Worm (Caenorhabditis elegans): Measurements from ENCODE around the gene gadr-3.
A peak's percentile ranks its signal among the peaks of the same experiment; 100 is the strongest.

gadr-3 gene

ce11 chrIII:6258262-6258661 lies 27.5 kb downstream of the gadr-3 start, which contains the start of gene srg-1:
srg-1 (minus strand) TSS chrIII:6258362.
- TF ChIP-seq peb-1 (tag; optimal IDR thresholded peaks at IDR 0.05) (no peak), fos-1 (tag; optimal IDR thresholded peaks at IDR 0.05) (no peak), alr-1 (tag; optimal IDR thresholded peaks at IDR 0.05) (no peak), egl-27 (tag; optimal IDR thresholded peaks at IDR 0.05) (no peak), ceh-82 (tag; optimal IDR thresholded peaks at IDR 0.05) (no peak), ZK546.5 (tag; optimal IDR thresholded peaks at IDR 0.05) (no peak), F13H6.1 (tag; optimal IDR thresholded peaks at IDR 0.05) (no peak), dmd-4 (tag; optimal IDR thresholded peaks at IDR 0.05) (no peak), aly-2 (tag; optimal IDR thresholded peaks at IDR 0.05) (no peak), crh-2 (tag; optimal IDR thresholded peaks at IDR 0.05) (no peak), nhr-25 (tag; optimal IDR thresholded peaks at IDR 0.05) (no peak), mab-5 (tag; optimal IDR thresholded peaks at IDR 0.05) (no peak), nhr-77 (tag; optimal IDR thresholded peaks at IDR 0.05) (no peak), nhr-129 (tag; optimal IDR thresholded peaks at IDR 0.05) (no peak)

ce11 chrIII:6256675-6257074 lies 29.1 kb downstream of the gadr-3 start, which contains the start of gene srg-9:
srg-9 (minus strand) TSS chrIII:6256775.
- TF ChIP-seq blmp-1 (tag; optimal IDR thresholded peaks at IDR 0.05; ENCODE audit: insufficient read depth) (no peak), ztf-1 (GFP tag; conservative IDR thresholded peaks at IDR 0.05) (no peak), nhr-21 (tag; optimal IDR thresholded peaks at IDR 0.05) (no peak), nhr-11 (tag; optimal IDR thresholded peaks at IDR 0.05) (no peak), mab-5 (tag; optimal IDR thresholded peaks at IDR 0.05) (no peak)

ce11 chrIII:6254737-6255136 lies 31.1 kb downstream of the gadr-3 start, which contains the start of gene srg-8:
srg-8 (minus strand) TSS chrIII:6254837.
- no peak for TF ChIP-seq gmeb-1 (tag; optimal IDR thresholded peaks at IDR 0.05)
- TF ChIP-seq nhr-11 (tag; optimal IDR thresholded peaks at IDR 0.05) = no peak
- TF ChIP-seq mab-5 (tag; optimal IDR thresholded peaks at IDR 0.05) = no peak
- TF ChIP-seq nhr-25 (tag; optimal IDR thresholded peaks at IDR 0.05) = no peak
- TF ChIP-seq egl-27 (tag; optimal IDR thresholded peaks at IDR 0.05) = no peak
- no peak for TF ChIP-seq C34F6.9 (tag; optimal IDR thresholded peaks at IDR 0.05)
- no peak for TF ChIP-seq lin-39 (tag; optimal IDR thresholded peaks at IDR 0.05)
- no peak for TF ChIP-seq sem-4 (tag; optimal IDR thresholded peaks at IDR 0.05)
- no peak for TF ChIP-seq elt-3 (tag; optimal IDR thresholded peaks at IDR 0.05)
- no peak for TF ChIP-seq zag-1 (tag; optimal IDR thresholded peaks at IDR 0.05)
- TF ChIP-seq lin-11 (tag; optimal IDR thresholded peaks at IDR 0.05) = no peak

- no peak for TF ChIP-seq sem-4 (tag; optimal IDR thresholded peaks at IDR 0.05)
- no peak for TF ChIP-seq R02D3.7 (tag; optimal IDR thresholded peaks at IDR 0.05)
- no peak for TF ChIP-seq nhr-12 (tag; optimal IDR thresholded peaks at IDR 0.05)
- TF ChIP-seq alr-1 (tag; optimal IDR thresholded peaks at IDR 0.05) = no peak
- TF ChIP-seq crh-2 (tag; optimal IDR thresholded peaks at IDR 0.05) = no peak
- TF ChIP-seq ZK546.5 (tag; optimal IDR thresholded peaks at IDR 0.05) = no peak
- no peak for TF ChIP-seq lin-39 (tag; optimal IDR thresholded peaks at IDR 0.05)
Observed at ce11 chrIII:6251511-6251910, 34.3 kb downstream of the gadr-3 start, which contains the start of gene amdh-1. amdh-1 (plus strand) TSS chrIII:6251811.

- TF ChIP-seq crh-2 (tag; optimal IDR thresholded peaks at IDR 0.05) (peak; percentile 86), sem-4 (tag; optimal IDR thresholded peaks at IDR 0.05) (no peak), nhr-237 (tag; optimal IDR thresholded peaks at IDR 0.05) (no peak), R02D3.7 (tag; optimal IDR thresholded peaks at IDR 0.05) (no peak), unc-62 (GFP tag; optimal IDR thresholded peaks at IDR 0.05) (no peak), nhr-25 (tag; optimal IDR thresholded peaks at IDR 0.05) (no peak), unc-39 (tag; optimal IDR thresholded peaks at IDR 0.05) (no peak), egl-27 (tag; optimal IDR thresholded peaks at IDR 0.05) (no peak), nhr-129 (tag; optimal IDR thresholded peaks at IDR 0.05) (peak; percentile 43), alr-1 (tag; optimal IDR thresholded peaks at IDR 0.05) (no peak), elt-3 (tag; optimal IDR thresholded peaks at IDR 0.05) (no peak), unc-55 (GFP tag; optimal IDR thresholded peaks at IDR 0.05) (no peak), ztf-1 (GFP tag; conservative IDR thresholded peaks at IDR 0.05) (no peak), C34F6.9 (tag; optimal IDR thresholded peaks at IDR 0.05) (peak; percentile 18), gmeb-1 (tag; optimal IDR thresholded peaks at IDR 0.05) (no peak)
Observed at ce11 chrIII:6248064-6248687, 37.6 kb downstream of the gadr-3 start, which contains the start of the genes gen-1 and stt-3. gen-1 (minus strand) TSS chrIII:6248158. stt-3 (plus strand) TSS chrIII:6248637.

- TF ChIP-seq peb-1 (tag; optimal IDR thresholded peaks at IDR 0.05) (no peak), nhr-21 (tag; optimal IDR thresholded peaks at IDR 0.05) (no peak), elt-3 (tag; optimal IDR thresholded peaks at IDR 0.05) (no peak), mdl-1 (tag; optimal IDR thresholded peaks at IDR 0.05) (no peak), F13H6.1 (tag; optimal IDR thresholded peaks at IDR 0.05) (no peak), unc-55 (GFP tag; optimal IDR thresholded peaks at IDR 0.05) (no peak), lsy-2 (tag; optimal IDR thresholded peaks at IDR 0.05) (no peak)
Observed at ce11 chrIII:6245728-6246127, 40.1 kb downstream of the gadr-3 start, which contains the start of gene bcas-2. bcas-2 (minus strand) TSS chrIII:6245828.

Data from whole organism, L2 larva.